Worm (Caenorhabditis elegans): Measurements from ENCODE around the gene srx-129.

srx-129 gene

ce11 chrV:13787225-13787898, 46.7 kb upstream of the srx-129 start, which contains the start of the genes F53C11.4 and F53C11.5 (continued):
- TF ChIP-seq nhr-48 (tag; optimal IDR thresholded peaks at IDR 0.05) (peak; percentile 67), lin-38 (GFP tag; IDR thresholded peaks at IDR 0.05) (0 out of 2 replicates have a peak, but pooled peaks have one; percentile 31), R02D3.7 (tag; optimal IDR thresholded peaks at IDR 0.05) (no peak), madf-5 (GFP tag; IDR thresholded peaks at IDR 0.05) (no peak), Y75B8A.6 (GFP tag; IDR thresholded peaks at IDR 0.05) (no peak)

- TF ChIP-seq mxl-2 (GFP tag; conservative IDR thresholded peaks at IDR 0.05): no peak
- no peak for TF ChIP-seq mdt-29 (GFP tag; IDR thresholded peaks at IDR 0.05)
- peak; percentile 15 for TF ChIP-seq nhr-11 (tag; optimal IDR thresholded peaks at IDR 0.05)
- no peak for TF ChIP-seq lin-15B (tag; optimal IDR thresholded peaks at IDR 0.05)
- peak; percentile 56 for TF ChIP-seq pqm-1 (tag; optimal IDR thresholded peaks at IDR 0.05)
- TF ChIP-seq T20F7.1 (GFP tag; optimal IDR thresholded peaks at IDR 0.05): no peak
- TF ChIP-seq hif-1 (tag; optimal IDR thresholded peaks at IDR 0.05): no peak
- no peak for TF ChIP-seq D1046.2 (GFP tag; IDR thresholded peaks at IDR 0.05)
- TF ChIP-seq daf-19 (GFP tag; conservative IDR thresholded peaks at IDR 0.05): no peak
- no peak for TF ChIP-seq attf-4 (tag; optimal IDR thresholded peaks at IDR 0.05)
- TF ChIP-seq snpc-1.2 (GFP tag; IDR thresholded peaks at IDR 0.05): no peak
- peak in 1 of 2 experiments; percentile 1 for TF ChIP-seq mdl-1 (tag; optimal IDR thresholded peaks at IDR 0.05)
- peak; percentile 1 for TF ChIP-seq mes-2 (tag; optimal IDR thresholded peaks at IDR 0.05; ENCODE audit: poor library complexity, severe bottlenecking)
- no peak for TF ChIP-seq lin-38 (GFP tag; IDR thresholded peaks at IDR 0.05)
- no peak for TF ChIP-seq ceh-82 (tag; optimal IDR thresholded peaks at IDR 0.05)
- peak; percentile 25 for TF ChIP-seq mep-1 (tag; optimal IDR thresholded peaks at IDR 0.05)
- TF ChIP-seq cey-2 (tag; optimal IDR thresholded peaks at IDR 0.05; ENCODE audit: borderline replicate concordance, insufficient read depth): no peak
- no peak for TF ChIP-seq lin-13 (GFP tag; optimal IDR thresholded peaks at IDR 0.05)
- TF ChIP-seq nhr-48 (tag; optimal IDR thresholded peaks at IDR 0.05): no peak
- TF ChIP-seq unc-130 (GFP tag; optimal IDR thresholded peaks at IDR 0.05): no peak
- no peak for TF ChIP-seq lin-1 (GFP tag; IDR thresholded peaks at IDR 0.05)
- no peak for TF ChIP-seq lin-39 (tag; optimal IDR thresholded peaks at IDR 0.05)
- TF ChIP-seq aha-1 (tag): peak; percentile 51
- peak; percentile 68 for TF ChIP-seq dve-1 (tag; optimal IDR thresholded peaks at IDR 0.05; ENCODE audit: insufficient read depth)
- no peak for TF ChIP-seq nhr-25 (tag; optimal IDR thresholded peaks at IDR 0.05; ENCODE audit: borderline replicate concordance, insufficient read depth)
- no peak for TF ChIP-seq fos-1 (tag; optimal IDR thresholded peaks at IDR 0.05)
- no peak for TF ChIP-seq lsy-2 (tag; optimal IDR thresholded peaks at IDR 0.05)
- TF ChIP-seq pha-4 (GFP tag; IDR thresholded peaks at IDR 0.05): no peak
- TF ChIP-seq pha-4 (tag; optimal IDR thresholded peaks at IDR 0.05): peak; percentile 2
- TF ChIP-seq skn-1 (tag; optimal IDR thresholded peaks at IDR 0.05): no peak
- TF ChIP-seq php-3 (GFP tag; IDR thresholded peaks at IDR 0.05): no peak
- no peak for TF ChIP-seq nhr-111 (GFP tag; optimal IDR thresholded peaks at IDR 0.05)
- TF ChIP-seq hlh-11 (tag; optimal IDR thresholded peaks at IDR 0.05): no peak
- no peak for TF ChIP-seq nhr-10 (tag; optimal IDR thresholded peaks at IDR 0.05)
- no peak for TF ChIP-seq ZK546.5 (tag; optimal IDR thresholded peaks at IDR 0.05)
- peak; percentile 29; the same call in 1 of the 2 replicates for TF ChIP-seq dmd-6 (GFP tag; IDR thresholded peaks at IDR 0.05)
- TF ChIP-seq R02D3.7 (tag; optimal IDR thresholded peaks at IDR 0.05): no peak
- no peak for TF ChIP-seq F49E8.2 (tag; optimal IDR thresholded peaks at IDR 0.05; ENCODE audit: borderline replicate concordance)
- TF ChIP-seq hlh-30 (tag; optimal IDR thresholded peaks at IDR 0.05; ENCODE audit: insufficient read depth): peak; percentile 82
- 0 out of 2 replicates have a peak, but pooled peaks have one; percentile 14 for TF ChIP-seq arid-1 (GFP tag; conservative IDR thresholded peaks at IDR 0.05)
- TF ChIP-seq saeg-2 (GFP tag; IDR thresholded peaks at IDR 0.05): no peak
- TF ChIP-seq ceh-32 (tag; optimal IDR thresholded peaks at IDR 0.05; ENCODE audit: poor library complexity): no peak
- no peak for TF ChIP-seq nhr-102 (tag; optimal IDR thresholded peaks at IDR 0.05)
These were observed 45.9 kb upstream of the srx-129 start for ce11 chrV:13787948-13788681.
